Worm (Caenorhabditis elegans) whole organism, L4/young adult: ENCODE results near the gene chs-2.

Source experiments
- W03F9.2 ChIP-seq: fragments of 150-350 bp; optimal IDR thresholded peaks from 2 replicates; lab custom pipeline; 2014; ENCODE audit warnings: missing biosample characterization, missing genetic modification characterization
- dao-5 ChIP-seq: sonication (generic microtip); optimal IDR thresholded peaks from 2 replicates; lab custom pipeline; 2016; ENCODE audit warnings: missing genotype, missing genetic modification characterization, moderate library complexity, missing compliant biosample characterization
- him-1 ChIP-seq: sonication (generic microtip); optimal IDR thresholded peaks from 2 replicates; lab custom pipeline; 2016; ENCODE audit warnings: missing genotype, missing genetic modification reagents, missing genetic modification characterization, missing compliant biosample characterization

chs-2 gene

ce11 chrII:176622-177021, 20.2 kb upstream of the chs-2 start:
- TF ChIP-seq W03F9.2 (tag; lab: Kevin White, UChicago) (no peak), dao-5 (no peak), him-1 (tag; lab: Kevin White, UChicago) (no peak)

- TF ChIP-seq W03F9.2 (tag; lab: Kevin White, UChicago), result no peak
- no peak for TF ChIP-seq him-1 (tag; lab: Kevin White, UChicago)
- TF ChIP-seq dao-5, result no peak
Measured at ce11 chrII:178146-178545, 18.6 kb upstream of the chs-2 start.

- TF ChIP-seq dao-5 (no peak), W03F9.2 (tag; lab: Kevin White, UChicago) (no peak), him-1 (tag; lab: Kevin White, UChicago) (no peak)
Measured at ce11 chrII:178993-179392, 17.8 kb upstream of the chs-2 start, which contains the start of gene T01D1.4. T01D1.4 (minus strand) TSS chrII:179093.

ce11 chrII:186504-186903, 10.3 kb upstream of the chs-2 start, which contains the start of gene T01D1.8:
T01D1.8 (plus strand) TSS chrII:186739.
- TF ChIP-seq W03F9.2 (tag; lab: Kevin White, UChicago) (no peak), him-1 (tag; lab: Kevin White, UChicago) (no peak), dao-5 (no peak)

ce11 chrII:188967-189366, 7.8 kb upstream of the chs-2 start, which contains the start of gene T01D1.5:
T01D1.5 (minus strand) TSS chrII:189067.
- TF ChIP-seq W03F9.2 (tag; lab: Kevin White, UChicago) (no peak), him-1 (tag; lab: Kevin White, UChicago) (no peak), dao-5 (no peak)

- TF ChIP-seq dao-5 (no peak), him-1 (tag; lab: Kevin White, UChicago) (no peak), W03F9.2 (tag; lab: Kevin White, UChicago) (no peak)
Measured at ce11 chrII:192584-192983, 4.2 kb upstream of the chs-2 start.

ce11 chrII:194458-194857, 2.3 kb upstream of the chs-2 start, which contains the start of gene abu-11:
abu-11 (minus strand) TSS chrII:194558.
- TF ChIP-seq dao-5 (no peak), him-1 (tag; lab: Kevin White, UChicago) (no peak), W03F9.2 (tag; lab: Kevin White, UChicago) (no peak)

- no peak for TF ChIP-seq dao-5
- no peak for TF ChIP-seq him-1 (tag; lab: Kevin White, UChicago)
- no peak for TF ChIP-seq W03F9.2 (tag; lab: Kevin White, UChicago)
Measured at ce11 chrII:208097-208496, 11.3 kb downstream of the chs-2 start.

- no peak for TF ChIP-seq dao-5
- peak; percentile 89 for TF ChIP-seq W03F9.2 (tag; lab: Kevin White, UChicago)
- peak; percentile 52 for TF ChIP-seq him-1 (tag; lab: Kevin White, UChicago)
Measured at ce11 chrII:216598-216997, 19.8 kb downstream of the chs-2 start, which contains the start of gene F48A11.4. F48A11.4 (minus strand) TSS chrII:216621.

- no peak for TF ChIP-seq W03F9.2 (tag; lab: Kevin White, UChicago)
- no peak for TF ChIP-seq dao-5
- no peak for TF ChIP-seq him-1 (tag; lab: Kevin White, UChicago)
Measured at ce11 chrII:217308-217707, 20.5 kb downstream of the chs-2 start.

ce11 chrII:219846-220503, 23.2 kb downstream of the chs-2 start:
- no peak for TF ChIP-seq him-1 (tag; lab: Kevin White, UChicago)
- TF ChIP-seq W03F9.2 (tag; lab: Kevin White, UChicago), result no peak

- TF ChIP-seq dao-5 (no peak), W03F9.2 (tag; lab: Kevin White, UChicago) (no peak), him-1 (tag; lab: Kevin White, UChicago) (no peak)
Measured at ce11 chrII:220602-221001, 23.8 kb downstream of the chs-2 start, which contains the start of gene ubxn-3. ubxn-3 (minus strand) TSS chrII:220667.

ce11 chrII:221212-221611, 24.4 kb downstream of the chs-2 start:
- TF ChIP-seq him-1 (tag; lab: Kevin White, UChicago) (no peak), W03F9.2 (tag; lab: Kevin White, UChicago) (peak; percentile 17), dao-5 (no peak)

ce11 chrII:232641-233040, 35.9 kb downstream of the chs-2 start, which contains the start of gene Y43H11AL.1:
Y43H11AL.1 (minus strand) TSS chrII:232741.
- no peak for TF ChIP-seq dao-5
- no peak for TF ChIP-seq W03F9.2 (tag; lab: Kevin White, UChicago)
- no peak for TF ChIP-seq him-1 (tag; lab: Kevin White, UChicago)

- no peak for TF ChIP-seq dao-5
Measured at ce11 chrII:237721-238120, 40.9 kb downstream of the chs-2 start, which contains the start of gene laat-1. laat-1 (minus strand) TSS chrII:237821.
